Worm (Caenorhabditis elegans) whole organism, L2 larva: Measurements from ENCODE around the gene F46C5.9.

Experiments
- C34F6.9 ChIP-seq: fragments of 150-350 bp; optimal IDR thresholded peaks from 2 replicates; lab custom pipeline; 2014; ENCODE audit warnings: missing biosample characterization, missing genetic modification characterization
- F13H6.1 ChIP-seq: sonication (generic microtip); optimal IDR thresholded peaks from 2 replicates; lab custom pipeline; 2016; ENCODE audit warnings: missing genetic modification characterization, missing compliant biosample characterization
- R02D3.7 ChIP-seq: fragments of 150-350 bp; optimal IDR thresholded peaks from 2 replicates; lab custom pipeline; 2014; ENCODE audit warnings: missing biosample characterization, missing genetic modification characterization
- Y55F3AM.14 ChIP-seq: fragments of 200-800 bp; sonication (Bioruptor generic); optimal IDR thresholded peaks from 2 replicates; lab custom pipeline; 2018; ENCODE audit warnings: mild to moderate bottlenecking, missing genetic modification characterization, missing compliant biosample characterization
- ZK546.5 ChIP-seq: sonication (generic microtip); optimal IDR thresholded peaks from 2 replicates; lab custom pipeline; 2017; ENCODE audit warnings: missing biosample characterization, missing genetic modification characterization
- alr-1 ChIP-seq: fragments of 150-350 bp; optimal IDR thresholded peaks from 2 replicates; lab custom pipeline; 2014; ENCODE audit warnings: missing biosample characterization, missing genetic modification characterization
- aly-2 ChIP-seq: fragments of 150-350 bp; optimal IDR thresholded peaks from 2 replicates; lab custom pipeline; 2014; ENCODE audit warnings: missing biosample characterization, missing genetic modification characterization
- ama-1 ChIP-seq: fragments of 150-350 bp; optimal IDR thresholded peaks from 2 replicates; lab custom pipeline; 2018; ENCODE audit warnings: inconsistent platforms
- blmp-1 ChIP-seq: sonication (generic microtip); optimal IDR thresholded peaks from 2 replicates; lab custom pipeline; 2017; ENCODE audit warnings: missing genetic modification characterization, mild to moderate bottlenecking, missing compliant biosample characterization, antibody characterized with exemption, moderate library complexity; ENCODE audit not compliant: insufficient read depth
- crh-2 ChIP-seq: sonication (generic microtip); optimal IDR thresholded peaks from 2 replicates; lab custom pipeline; 2017; ENCODE audit warnings: missing biosample characterization, missing genetic modification characterization
- egl-27 ChIP-seq: sonication (generic microtip); optimal IDR thresholded peaks from 3 replicates; lab custom pipeline; 2017; ENCODE audit warnings: missing biosample characterization, missing genetic modification reagents, missing genetic modification characterization
- fos-1 ChIP-seq: fragments of 150-350 bp; optimal IDR thresholded peaks from 2 replicates; lab custom pipeline; 2014; ENCODE audit warnings: missing biosample characterization, missing genetic modification characterization
- lin-11 ChIP-seq: fragments of 150-350 bp; sonication (generic microtip); optimal IDR thresholded peaks from 2 replicates; lab custom pipeline; 2014; ENCODE audit warnings: missing biosample characterization, missing genetic modification characterization, inconsistent platforms, mixed read lengths
- lin-13 ChIP-seq: fragments of 150-350 bp; optimal IDR thresholded peaks from 2 replicates; lab custom pipeline; 2014; ENCODE audit warnings: missing biosample characterization, missing genetic modification reagents, missing genetic modification characterization
- lsy-2 ChIP-seq, 2 experiments: fragments of 150-350 bp in 1 of 2; sonication (generic microtip) in 1 of 2; optimal IDR thresholded peaks; 2 replicates each; lab custom pipeline; 2014 to 2017; ENCODE audit warnings: missing biosample characterization in 2 of 2, missing genetic modification characterization in 2 of 2
- mab-5 ChIP-seq: fragments of 150-350 bp; optimal IDR thresholded peaks from 2 replicates; lab custom pipeline; 2014; ENCODE audit warnings: missing biosample characterization, missing genetic modification characterization
- mdl-1 ChIP-seq, 2 experiments: fragments of 150-350 bp in 1 of 2; sonication (generic microtip) in 1 of 2; optimal IDR thresholded peaks; 2 replicates each; lab custom pipeline; 2017; ENCODE audit warnings: missing biosample characterization in 2 of 2, missing genetic modification characterization in 2 of 2
- nhr-10 ChIP-seq: sonication (generic microtip); optimal IDR thresholded peaks from 2 replicates; lab custom pipeline; 2017; ENCODE audit warnings: missing biosample characterization, missing genetic modification characterization
- nhr-129 ChIP-seq: fragments of 150-350 bp; optimal IDR thresholded peaks from 2 replicates; lab custom pipeline; 2014; ENCODE audit warnings: missing biosample characterization, missing genetic modification characterization
- nhr-21 ChIP-seq: fragments of 150-350 bp; optimal IDR thresholded peaks from 2 replicates; lab custom pipeline; 2014; ENCODE audit warnings: missing biosample characterization, missing genetic modification characterization
- nhr-237 ChIP-seq: fragments of 150-350 bp; optimal IDR thresholded peaks from 2 replicates; lab custom pipeline; 2014; ENCODE audit warnings: missing biosample characterization, missing genetic modification characterization
- nhr-25 ChIP-seq: fragments of 150-350 bp; sonication (generic microtip); optimal IDR thresholded peaks from 3 replicates; lab custom pipeline; 2014; ENCODE audit warnings: missing biosample characterization, missing genetic modification characterization
- nhr-6 ChIP-seq: fragments of 150-350 bp; optimal IDR thresholded peaks from 2 replicates; lab custom pipeline; 2014; ENCODE audit warnings: missing biosample characterization, missing genetic modification characterization
- nhr-77 ChIP-seq: fragments of 150-350 bp; optimal IDR thresholded peaks from 2 replicates; lab custom pipeline; 2014; ENCODE audit warnings: missing biosample characterization, missing genetic modification characterization
- sem-4 ChIP-seq: fragments of 150-350 bp; optimal IDR thresholded peaks from 2 replicates; lab custom pipeline; 2014; ENCODE audit warnings: missing biosample characterization, missing genetic modification reagents, missing genetic modification characterization
- sma-3 ChIP-seq: sonication (generic microtip); optimal IDR thresholded peaks from 2 replicates; lab custom pipeline; 2016; ENCODE audit warnings: missing genetic modification reagents, missing genetic modification characterization, missing compliant biosample characterization
- sma-9 ChIP-seq, 2 experiments: fragments of 150-350 bp in 1 of 2; sonication (generic microtip) in 1 of 2; optimal IDR thresholded peaks; 2 replicates each; lab custom pipeline; 2014 to 2016; ENCODE audit warnings: missing genetic modification characterization in 2 of 2, mild to moderate bottlenecking in 1 of 2, missing biosample characterization in 1 of 2, missing compliant biosample characterization in 1 of 2, missing genetic modification reagents in 1 of 2, moderate library complexity in 1 of 2
- snpc-4 ChIP-seq: fragments of 150-350 bp; optimal IDR thresholded peaks from 2 replicates; lab custom pipeline; 2014; ENCODE audit warnings: missing biosample characterization, missing genetic modification characterization
- unc-39 ChIP-seq: fragments of 150-350 bp; optimal IDR thresholded peaks from 2 replicates; lab custom pipeline; 2014; ENCODE audit warnings: missing biosample characterization, missing genetic modification characterization
- unc-55 ChIP-seq: fragments of 150-350 bp; sonication (generic microtip); optimal IDR thresholded peaks from 3 replicates; lab custom pipeline; 2014; ENCODE audit warnings: missing biosample characterization, missing genetic modification reagents, missing genetic modification characterization
- unc-62 ChIP-seq: fragments of 150-350 bp; optimal IDR thresholded peaks from 2 replicates; lab custom pipeline; 2014; ENCODE audit warnings: missing biosample characterization, missing genetic modification reagents, missing genetic modification characterization
- zag-1 ChIP-seq: fragments of 150-350 bp; optimal IDR thresholded peaks from 2 replicates; lab custom pipeline; 2014; ENCODE audit warnings: missing biosample characterization, missing genetic modification characterization
- ztf-1 ChIP-seq: fragments of 200-800 bp; sonication (Bioruptor generic); conservative IDR thresholded peaks from 2 replicates; pipeline ENCODE4 v1.3.6; 2022; ENCODE audit warnings: missing genetic modification characterization, missing compliant biosample characterization
- ztf-11 ChIP-seq: sonication (generic microtip); optimal IDR thresholded peaks from 2 replicates; lab custom pipeline; 2017; ENCODE audit warnings: missing biosample characterization, missing genetic modification characterization

Gene F46C5.9

DNA sequence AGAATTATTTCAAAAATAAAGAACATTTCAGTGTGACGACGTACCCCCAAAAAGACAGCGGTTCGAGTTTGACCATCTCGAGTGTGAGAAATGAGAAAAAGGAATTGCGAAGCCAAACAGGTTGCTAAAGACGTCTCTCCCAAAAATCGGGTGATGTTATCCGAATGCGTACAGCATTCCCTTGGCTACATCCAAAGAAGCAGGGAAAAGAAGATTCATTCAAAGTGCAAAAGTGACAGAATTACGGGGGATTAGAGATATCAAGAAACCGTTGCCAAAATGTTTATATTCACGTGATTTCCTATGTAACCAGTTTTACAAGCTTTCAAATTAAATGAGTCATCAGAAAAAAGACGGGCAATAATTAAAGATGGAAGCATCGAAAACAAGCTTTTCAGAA is 43.4 kb upstream of the F46C5.9 start:
- TF ChIP-seq nhr-25, result peak; percentile 35
- TF ChIP-seq lsy-2 (tag; optimal IDR thresholded peaks at IDR 0.05; lab: Kevin White, UChicago), result peak in 1 of 2 experiments; percentile 2
- no peak for TF ChIP-seq aly-2 (tag; lab: Kevin White, UChicago)
- no peak for TF ChIP-seq ztf-1 (GFP tag; lab: Robert Waterston, UW)
- TF ChIP-seq sma-3 (GFP tag; lab: Kevin White, UChicago), result peak; percentile 25
- TF ChIP-seq mdl-1 (tag; optimal IDR thresholded peaks at IDR 0.05; lab: Kevin White, UChicago), result no peak
- no peak for TF ChIP-seq snpc-4 (tag; lab: Kevin White, UChicago)
- peak; percentile 15 for TF ChIP-seq fos-1 (tag; lab: Kevin White, UChicago)
- TF ChIP-seq sma-9 (GFP tag; optimal IDR thresholded peaks at IDR 0.05; lab: Kevin White, UChicago), result peak; percentile 25
- TF ChIP-seq sma-9 (tag; optimal IDR thresholded peaks at IDR 0.05; lab: Kevin White, UChicago), result no peak
- TF ChIP-seq ztf-11, result no peak
- peak; percentile 69 for TF ChIP-seq nhr-21

DNA sequence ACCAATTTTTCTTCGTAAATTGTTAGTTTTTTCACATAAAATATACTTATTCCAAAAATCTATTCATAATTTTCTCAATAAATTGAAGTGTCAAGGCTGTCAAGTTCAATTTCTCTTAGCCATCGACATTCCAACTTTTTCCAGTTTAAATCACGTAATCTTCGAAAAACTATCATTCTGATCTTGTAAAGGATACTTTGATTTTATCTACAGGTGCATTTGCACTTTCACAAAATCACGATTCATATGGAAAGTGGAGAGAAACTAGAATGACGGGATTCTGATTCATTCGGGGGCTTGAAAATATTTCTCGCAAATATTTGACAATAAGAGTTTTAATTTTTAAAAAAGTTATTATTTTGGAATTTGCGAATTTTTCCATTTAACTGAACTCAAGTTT is 42.7 kb upstream of the F46C5.9 start:
- TF ChIP-seq C34F6.9 (tag; lab: Kevin White, UChicago) (no peak), nhr-25 (no peak), mab-5 (tag; lab: Kevin White, UChicago) (no peak)

DNA sequence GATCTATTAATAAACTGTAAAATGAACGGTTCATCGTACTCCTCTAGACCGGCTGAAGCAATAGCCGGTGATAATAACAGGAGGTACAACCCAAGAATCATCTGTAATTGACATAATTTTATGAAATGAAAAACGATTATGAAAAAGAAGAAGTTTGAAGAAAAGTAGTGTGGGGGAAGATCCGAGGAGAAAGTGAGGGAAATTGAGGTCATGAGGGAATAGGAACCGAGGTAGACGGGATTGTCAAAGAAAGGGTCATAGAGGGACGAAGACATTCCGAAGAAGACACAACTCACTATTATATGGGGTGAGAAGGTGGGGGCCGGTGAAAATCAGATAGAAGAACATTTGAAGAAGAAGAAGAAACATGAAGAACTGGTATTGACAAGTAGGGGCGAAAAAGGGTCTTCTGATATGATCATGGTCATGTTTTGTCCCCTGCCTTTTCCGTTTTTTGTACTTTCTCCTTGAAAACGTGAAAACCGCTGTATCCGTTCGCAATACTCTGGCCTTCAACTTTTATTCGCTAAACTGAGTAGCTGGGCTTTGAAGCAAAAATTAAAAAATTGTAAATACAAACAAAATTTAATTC is 41.6 kb upstream of the F46C5.9 start, which contains the start of gene oac-46:
TSS of gene oac-46 (minus strand) at position 101 of the 592 bp plus-strand sequence.
- TF ChIP-seq sma-9 (GFP tag; optimal IDR thresholded peaks at IDR 0.05; lab: Kevin White, UChicago) (peak; percentile 22), sma-9 (tag; optimal IDR thresholded peaks at IDR 0.05; lab: Kevin White, UChicago) (no peak), lin-13 (no peak), mdl-1 (tag; optimal IDR thresholded peaks at IDR 0.05; lab: Kevin White, UChicago) (no peak), blmp-1 (tag; lab: Kevin White, UChicago) (peak; percentile 86), C34F6.9 (tag; lab: Kevin White, UChicago) (no peak), nhr-25 (peak; percentile 66), nhr-21 (peak; percentile 8), Y55F3AM.14 (GFP tag; lab: Kevin White, UChicago) (no peak), sma-3 (GFP tag; lab: Kevin White, UChicago) (peak; percentile 48), nhr-237 (tag; lab: Kevin White, UChicago) (no peak), egl-27 (tag; lab: Kevin White, UChicago) (peak; percentile 9)
- TF ChIP-seq, all 48 proteins: peak for 6

DNA sequence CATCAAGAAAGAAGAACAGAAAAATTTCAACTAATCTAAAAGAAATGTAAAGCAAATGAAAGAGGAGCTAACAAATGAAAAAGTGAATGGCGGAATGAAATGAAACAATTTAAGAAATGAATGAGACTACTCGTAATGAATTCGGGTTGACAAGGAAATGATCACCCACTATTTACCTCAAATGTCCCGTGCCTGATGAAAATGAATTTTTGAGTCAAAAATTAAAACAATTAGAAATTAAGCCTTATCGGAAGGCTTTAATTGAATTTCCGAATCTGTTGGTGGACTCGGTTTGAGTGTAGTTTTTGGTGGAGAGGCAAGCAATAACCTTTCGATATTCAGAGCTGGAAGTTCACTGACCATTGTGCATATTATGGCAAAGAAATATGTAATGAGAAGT is 38.5 kb upstream of the F46C5.9 start:
- TF ChIP-seq nhr-10, result no peak
- TF ChIP-seq alr-1 (tag; lab: Kevin White, UChicago), result no peak
- no peak for TF ChIP-seq mab-5 (tag; lab: Kevin White, UChicago)
- TF ChIP-seq unc-62 (GFP tag; lab: Kevin White, UChicago), result no peak
- TF ChIP-seq ztf-11, result no peak
- no peak for TF ChIP-seq nhr-6 (tag; lab: Kevin White, UChicago)
- no peak for TF ChIP-seq egl-27 (tag; lab: Kevin White, UChicago)
- TF ChIP-seq sma-9 (GFP tag; optimal IDR thresholded peaks at IDR 0.05; lab: Kevin White, UChicago), result no peak
- no peak for TF ChIP-seq sma-9 (tag; optimal IDR thresholded peaks at IDR 0.05; lab: Kevin White, UChicago)
- no peak for TF ChIP-seq lsy-2 (tag; optimal IDR thresholded peaks at IDR 0.05; lab: Kevin White, UChicago)
- TF ChIP-seq nhr-21, result no peak
- no peak for TF ChIP-seq nhr-129 (tag; lab: Kevin White, UChicago)
- no peak for TF ChIP-seq unc-55 (GFP tag; lab: Kevin White, UChicago)
- no peak for TF ChIP-seq nhr-25
- TF ChIP-seq ama-1 (lab: Kevin White, UChicago), result no peak
- no peak for TF ChIP-seq C34F6.9 (tag; lab: Kevin White, UChicago)
- no peak for TF ChIP-seq nhr-77 (tag; lab: Kevin White, UChicago)
- no peak for TF ChIP-seq lin-11 (tag; lab: Kevin White, UChicago)
- TF ChIP-seq, all 48 proteins: peak for 0

DNA sequence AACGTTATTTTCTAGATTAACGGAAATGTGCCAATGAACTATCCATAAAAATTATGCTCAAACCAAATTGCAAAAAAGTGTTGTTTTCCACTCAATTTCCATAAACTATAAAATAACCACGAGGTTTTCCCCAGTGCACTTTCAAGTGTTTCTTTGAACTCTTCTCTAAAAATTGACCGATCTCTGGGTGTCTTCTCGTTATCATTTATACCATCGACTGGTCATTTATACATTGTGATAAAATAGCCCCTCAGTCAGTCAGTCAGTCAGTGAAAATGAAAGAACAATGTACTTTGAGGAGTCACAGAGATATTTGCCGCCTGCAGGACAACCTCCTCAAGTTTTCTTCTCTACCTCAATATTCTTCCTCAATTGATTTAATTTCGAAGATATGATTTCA is 35.4 kb upstream of the F46C5.9 start:
- peak; percentile 50 for TF ChIP-seq sma-9 (GFP tag; optimal IDR thresholded peaks at IDR 0.05; lab: Kevin White, UChicago)
- no peak for TF ChIP-seq sma-9 (tag; optimal IDR thresholded peaks at IDR 0.05; lab: Kevin White, UChicago)
- no peak for TF ChIP-seq zag-1
- TF ChIP-seq fos-1 (tag; lab: Kevin White, UChicago), result peak; percentile 18
- TF ChIP-seq lin-13, result no peak
- no peak for TF ChIP-seq R02D3.7
- no peak for TF ChIP-seq sem-4 (tag; lab: Kevin White, UChicago)
- peak; percentile 25 for TF ChIP-seq crh-2 (tag; lab: Kevin White, UChicago)
- no peak for TF ChIP-seq ama-1 (lab: Kevin White, UChicago)
- no peak for TF ChIP-seq ZK546.5 (tag; lab: Kevin White, UChicago)
- TF ChIP-seq F13H6.1, result peak; percentile 13
- no peak for TF ChIP-seq unc-39
- peak; percentile 9 for TF ChIP-seq blmp-1 (tag; lab: Kevin White, UChicago)
- no peak for TF ChIP-seq nhr-237 (tag; lab: Kevin White, UChicago)
